Worm (Caenorhabditis elegans) whole organism, mixed stage, embryonic: ENCODE results near the gene H03G16.6.

Experiments used
- M03D4.4 ChIP-seq: sonication (generic microtip); optimal IDR thresholded peaks from 2 replicates; lab custom pipeline; 2017; ENCODE audit warnings: mild to moderate bottlenecking, missing genetic modification characterization, missing compliant biosample characterization
- bed-3 ChIP-seq: fragments of 200-800 bp; sonication (Bioruptor generic); optimal IDR thresholded peaks from 3 replicates; lab custom pipeline; 2018; ENCODE audit warnings: mild to moderate bottlenecking, missing genetic modification characterization, moderate library complexity, missing compliant biosample characterization
- blmp-1 ChIP-seq: fragments of 150-350 bp; optimal IDR thresholded peaks from 2 replicates; lab custom pipeline; 2014; ENCODE audit warnings: missing biosample characterization, missing genetic modification characterization
- ceh-39 ChIP-seq: fragments of 150-350 bp; optimal IDR thresholded peaks from 2 replicates; lab custom pipeline; 2014; ENCODE audit warnings: missing biosample characterization, missing genetic modification characterization
- ceh-43 ChIP-seq: fragments of 200-800 bp; sonication (Bioruptor generic); optimal IDR thresholded peaks from 2 replicates; lab custom pipeline; 2018; ENCODE audit warnings: mild to moderate bottlenecking, missing genetic modification characterization, moderate library complexity, missing compliant biosample characterization
- ceh-83 ChIP-seq: fragments of 200-800 bp; sonication (Bioruptor generic); optimal IDR thresholded peaks from 2 replicates; lab custom pipeline; 2018; ENCODE audit warnings: mild to moderate bottlenecking, missing genetic modification characterization, missing compliant biosample characterization
- ces-1 ChIP-seq: fragments of 150-350 bp; optimal IDR thresholded peaks from 2 replicates; lab custom pipeline; 2014; ENCODE audit warnings: missing biosample characterization, missing genetic modification reagents, missing genetic modification characterization
- cnd-1 ChIP-seq: fragments of 200-800 bp; sonication (Bioruptor generic); optimal IDR thresholded peaks from 2 replicates; lab custom pipeline; 2018; ENCODE audit warnings: mild to moderate bottlenecking, missing genetic modification characterization, missing compliant biosample characterization
- drap-1 ChIP-seq: fragments of 200-800 bp; sonication (Bioruptor generic); optimal IDR thresholded peaks from 3 replicates; lab custom pipeline; 2018; ENCODE audit warnings: mild to moderate bottlenecking, missing genetic modification characterization, missing compliant biosample characterization
- elt-1 ChIP-seq: sonication (generic microtip); optimal IDR thresholded peaks from 2 replicates; lab custom pipeline; 2017; ENCODE audit warnings: missing genetic modification characterization, mild to moderate bottlenecking, missing compliant biosample characterization, antibody characterized with exemption, moderate library complexity, borderline replicate concordance; ENCODE audit not compliant: insufficient read depth
- elt-3 ChIP-seq: fragments of 150-350 bp; optimal IDR thresholded peaks from 2 replicates; lab custom pipeline; 2014; ENCODE audit warnings: missing biosample characterization, missing genetic modification characterization
- flh-1 ChIP-seq: fragments of 200-800 bp; sonication (Bioruptor generic); optimal IDR thresholded peaks from 2 replicates; lab custom pipeline; 2018; ENCODE audit warnings: mild to moderate bottlenecking, missing genetic modification characterization, moderate library complexity, missing compliant biosample characterization
- ham-2 ChIP-seq: fragments of 200-800 bp; sonication (Bioruptor generic); optimal IDR thresholded peaks from 2 replicates; lab custom pipeline; 2018; ENCODE audit warnings: mild to moderate bottlenecking, missing genetic modification characterization, missing compliant biosample characterization
- hlh-1 ChIP-seq: fragments of 150-350 bp; optimal IDR thresholded peaks from 2 replicates; lab custom pipeline; 2014; ENCODE audit warnings: missing biosample characterization, missing genetic modification reagents, missing genetic modification characterization
- lin-13 ChIP-seq: fragments of 150-350 bp; optimal IDR thresholded peaks from 2 replicates; lab custom pipeline; 2014; ENCODE audit warnings: missing biosample characterization, missing genetic modification characterization
- lin-32 ChIP-seq: fragments of 200-800 bp; sonication (Bioruptor generic); optimal IDR thresholded peaks from 2 replicates; lab custom pipeline; 2018; ENCODE audit warnings: mild to moderate bottlenecking, missing genetic modification characterization, missing compliant biosample characterization
- lsy-2 ChIP-seq: fragments of 150-350 bp; optimal IDR thresholded peaks from 2 replicates; lab custom pipeline; 2014; ENCODE audit warnings: missing biosample characterization, missing genetic modification characterization
- mab-5 ChIP-seq: fragments of 150-350 bp; optimal IDR thresholded peaks from 2 replicates; lab custom pipeline; 2014; ENCODE audit warnings: missing biosample characterization, missing genetic modification characterization
- mep-1 ChIP-seq: fragments of 150-350 bp; optimal IDR thresholded peaks from 2 replicates; lab custom pipeline; 2017; ENCODE audit warnings: missing biosample characterization, missing genetic modification reagents, missing genetic modification characterization, inconsistent platforms
- mls-2 ChIP-seq: sonication (generic microtip); optimal IDR thresholded peaks from 2 replicates; lab custom pipeline; 2016; ENCODE audit warnings: mild to moderate bottlenecking, missing genetic modification characterization, moderate library complexity, missing compliant biosample characterization
- nhr-12 ChIP-seq: fragments of 150-350 bp; optimal IDR thresholded peaks from 2 replicates; lab custom pipeline; 2014; ENCODE audit warnings: missing biosample characterization, missing genetic modification characterization
- nhr-2 ChIP-seq: fragments of 150-350 bp; optimal IDR thresholded peaks from 2 replicates; lab custom pipeline; 2014; ENCODE audit warnings: missing biosample characterization, missing genetic modification characterization
- nhr-237 ChIP-seq: fragments of 150-350 bp; optimal IDR thresholded peaks from 2 replicates; lab custom pipeline; 2014; ENCODE audit warnings: missing biosample characterization, missing genetic modification characterization
- nhr-28 ChIP-seq: fragments of 150-350 bp; optimal IDR thresholded peaks from 2 replicates; lab custom pipeline; 2014; ENCODE audit warnings: missing biosample characterization, missing genetic modification characterization
- nhr-76 ChIP-seq: sonication (generic microtip); optimal IDR thresholded peaks from 2 replicates; lab custom pipeline; 2017; ENCODE audit warnings: missing biosample characterization, missing genetic modification characterization
- pha-4 ChIP-seq: fragments of 150-350 bp; optimal IDR thresholded peaks from 2 replicates; lab custom pipeline; 2018; ENCODE audit warnings: missing biosample characterization, missing genetic modification reagents, missing genetic modification characterization
- sem-2 ChIP-seq: fragments of 200-800 bp; sonication (Bioruptor generic); optimal IDR thresholded peaks from 2 replicates; lab custom pipeline; 2018; ENCODE audit warnings: mild to moderate bottlenecking, missing genetic modification characterization, missing compliant biosample characterization
- snpc-4 ChIP-seq: fragments of 150-350 bp; optimal IDR thresholded peaks from 2 replicates; lab custom pipeline; 2014; ENCODE audit warnings: missing biosample characterization, missing genetic modification characterization
- sptf-1 ChIP-seq: sonication (generic microtip); optimal IDR thresholded peaks from 2 replicates; lab custom pipeline; 2017; ENCODE audit warnings: mild to moderate bottlenecking, missing genetic modification characterization, moderate library complexity, missing compliant biosample characterization
- tbx-8 ChIP-seq: fragments of 200-800 bp; sonication (Bioruptor generic); optimal IDR thresholded peaks from 2 replicates; lab custom pipeline; 2018; ENCODE audit warnings: mild to moderate bottlenecking, missing genetic modification characterization, moderate library complexity, missing compliant biosample characterization
- unc-120 ChIP-seq: sonication (generic microtip); optimal IDR thresholded peaks from 2 replicates; lab custom pipeline; 2017; ENCODE audit warnings: missing genetic modification characterization, missing compliant biosample characterization; ENCODE audit not compliant: poor library complexity, severe bottlenecking
- unc-39 ChIP-seq: fragments of 150-350 bp; optimal IDR thresholded peaks from 2 replicates; lab custom pipeline; 2014; ENCODE audit warnings: missing biosample characterization, missing genetic modification characterization
- unc-62 ChIP-seq: fragments of 150-350 bp; optimal IDR thresholded peaks from 2 replicates; lab custom pipeline; 2014; ENCODE audit warnings: missing biosample characterization, missing genetic modification reagents, missing genetic modification characterization
- zip-8 ChIP-seq: fragments of 150-350 bp; optimal IDR thresholded peaks from 2 replicates; lab custom pipeline; 2014; ENCODE audit warnings: missing biosample characterization, missing genetic modification characterization
- ztf-11 ChIP-seq: fragments of 150-350 bp; optimal IDR thresholded peaks from 2 replicates; lab custom pipeline; 2014; ENCODE audit warnings: missing biosample characterization, missing genetic modification characterization

Gene H03G16.6

ce11 chrX:15100369-15100963, 48.0 kb downstream of the H03G16.6 start, which contains the start of gene dhhc-1:
Gene dhhc-1 (minus strand): TSS chrX:15100419.
- TF ChIP-seq mls-2 (tag; lab: Kevin White, UChicago), result peak; percentile 65
- peak; percentile 41 for TF ChIP-seq ces-1
- no peak for TF ChIP-seq blmp-1 (tag; lab: Kevin White, UChicago)
- no peak for TF ChIP-seq unc-39
- TF ChIP-seq lin-32, result peak; percentile 69
- no peak for TF ChIP-seq mab-5 (tag; lab: Kevin White, UChicago)
- no peak for TF ChIP-seq zip-8 (tag; lab: Kevin White, UChicago)
- TF ChIP-seq pha-4 (tag; lab: Kevin White, UChicago), result no peak
- TF ChIP-seq ceh-43, result no peak
- TF ChIP-seq nhr-12 (tag; lab: Kevin White, UChicago), result no peak
- TF ChIP-seq mep-1 (tag; lab: Kevin White, UChicago), result peak; percentile 56
- TF ChIP-seq tbx-8 (GFP tag; lab: Kevin White, UChicago), result no peak
- TF ChIP-seq nhr-2 (tag; lab: Kevin White, UChicago), result peak; percentile 15
- peak; percentile 69 for TF ChIP-seq unc-120 (tag; lab: Kevin White, UChicago)
- no peak for TF ChIP-seq sem-2 (GFP tag; lab: Kevin White, UChicago)
- TF ChIP-seq lsy-2 (tag; lab: Kevin White, UChicago), result no peak
- peak; percentile 84 for TF ChIP-seq cnd-1 (tag; lab: Kevin White, UChicago)
- TF ChIP-seq ham-2 (GFP tag; lab: Kevin White, UChicago), result no peak
- TF ChIP-seq elt-1 (tag; lab: Kevin White, UChicago), result no peak
- no peak for TF ChIP-seq elt-3 (tag; lab: Kevin White, UChicago)
- TF ChIP-seq bed-3 (GFP tag; lab: Kevin White, UChicago), result no peak
- TF ChIP-seq unc-62 (GFP tag; lab: Kevin White, UChicago), result peak; percentile 28
- no peak for TF ChIP-seq lin-13
- TF ChIP-seq sptf-1 (tag; lab: Kevin White, UChicago), result no peak
- TF ChIP-seq nhr-237, result no peak
- TF ChIP-seq drap-1 (GFP tag; lab: Kevin White, UChicago), result no peak
- TF ChIP-seq ceh-83 (GFP tag; lab: Kevin White, UChicago), result no peak
- TF ChIP-seq flh-1, result no peak
- no peak for TF ChIP-seq ceh-39
- TF ChIP-seq hlh-1 (tag; lab: Kevin White, UChicago), result peak; percentile 69
- TF ChIP-seq nhr-76, result no peak
- TF ChIP-seq ztf-11 (tag; lab: Kevin White, UChicago), result no peak
- TF ChIP-seq snpc-4 (tag; lab: Kevin White, UChicago), result no peak
- no peak for TF ChIP-seq nhr-28 (tag; lab: Kevin White, UChicago)
- no peak for TF ChIP-seq M03D4.4 (tag; lab: Kevin White, UChicago)
